Fruit fly (Drosophila melanogaster) Kc167 (cell line): ENCODE measurements around the gene CG5116.

Source experiments
- h ChIP-seq: fragments of >200 bp; optimal IDR thresholded peaks from 3 replicates; lab custom pipeline; 2018; ENCODE audit warnings: missing external identifiers
- psq ChIP-seq: fragments of >200 bp; optimal IDR thresholded peaks from 2 replicates; lab custom pipeline; 2017; ENCODE audit warnings: missing external identifiers
- ttk ChIP-seq: sonication (Bioruptor generic); optimal IDR thresholded peaks from 2 replicates; lab custom pipeline; 2017; ENCODE audit warnings: missing external identifiers

dm6 chr3R:25490375-25490774 is 7.5 kb downstream of the CG5116 start:
- TF ChIP-seq h (lab: Kevin White, UChicago) (no peak), psq (lab: Kevin White, UChicago) (no peak), ttk (lab: Kevin White, UChicago) (no peak)
